Fruit fly (Drosophila melanogaster): ENCODE data around the gene Pus10.
A peak's percentile ranks its signal among the peaks of the same experiment; 100 is the strongest.

Gene Pus10

dm6 chr2L:117750-118149 is 37.4 kb downstream of the Pus10 start (continued):
- TF ChIP-seq tx (GFP tag; optimal IDR thresholded peaks at IDR 0.05): no peak
- no peak for TF ChIP-seq CG5953 (GFP tag; IDR thresholded peaks at IDR 0.05)
- TF ChIP-seq Pdp1 (GFP tag; optimal IDR thresholded peaks at IDR 0.05): peak in 1 of 2 experiments; percentile 12
- TF ChIP-seq CG2120 (GFP tag; optimal IDR thresholded peaks at IDR 0.05): peak; percentile 11
- peak; percentile 19 for TF ChIP-seq CG33213 (GFP tag; optimal IDR thresholded peaks at IDR 0.05)
- TF ChIP-seq pnt (GFP tag; optimal IDR thresholded peaks at IDR 0.05): no peak
- no peak for TF ChIP-seq CG12155 (GFP tag; optimal IDR thresholded peaks at IDR 0.05)
- peak; percentile 13 for TF ChIP-seq NfI (GFP tag; optimal IDR thresholded peaks at IDR 0.05)
- peak; percentile 38 for TF ChIP-seq CG10543 (GFP tag; optimal IDR thresholded peaks at IDR 0.05)
- no peak for TF ChIP-seq CG32532 (GFP tag; IDR thresholded peaks at IDR 0.05)
- no peak for TF ChIP-seq MESR4 (GFP tag; optimal IDR thresholded peaks at IDR 0.05)
- peak; percentile 8 for TF ChIP-seq CG17568 (GFP tag; optimal IDR thresholded peaks at IDR 0.05)
- TF ChIP-seq BEAF-32 (GFP tag; optimal IDR thresholded peaks at IDR 0.05): no peak
- no peak for TF ChIP-seq Neu2 (GFP tag; optimal IDR thresholded peaks at IDR 0.05; ENCODE audit: borderline replicate concordance)
- TF ChIP-seq CG18619 (GFP tag; optimal IDR thresholded peaks at IDR 0.05): peak; percentile 19
- no peak for TF ChIP-seq Chrac-16 (GFP tag; optimal IDR thresholded peaks at IDR 0.05)
- TF ChIP-seq CG1647 (GFP tag; optimal IDR thresholded peaks at IDR 0.05): peak; percentile 10
- peak; percentile 5 for TF ChIP-seq Camta (GFP tag; optimal IDR thresholded peaks at IDR 0.05)
- no peak for TF ChIP-seq run (tag; optimal IDR thresholded peaks at IDR 0.05)
- no peak for TF ChIP-seq CG14441 (GFP tag; IDR thresholded peaks at IDR 0.05)
- no peak for TF ChIP-seq ase (GFP tag; IDR thresholded peaks at IDR 0.05)
- TF ChIP-seq CG15514 (GFP tag; optimal IDR thresholded peaks at IDR 0.05): peak; percentile 51
- peak; percentile 12 for TF ChIP-seq unpg (GFP tag; optimal IDR thresholded peaks at IDR 0.05)
- peak; percentile 58 for TF ChIP-seq CG2678 (tag; optimal IDR thresholded peaks at IDR 0.05)
- peak; percentile 26 for TF ChIP-seq fd3F (GFP tag; optimal IDR thresholded peaks at IDR 0.05)
- TF ChIP-seq CG2199 (GFP tag; IDR thresholded peaks at IDR 0.05): no peak
- TF ChIP-seq CG2202 (tag; optimal IDR thresholded peaks at IDR 0.05): peak; percentile 4
- TF ChIP-seq zen2 (GFP tag; IDR thresholded peaks at IDR 0.05; ENCODE audit: partially characterized antibody): no peak
- TF ChIP-seq CG4617 (GFP tag; optimal IDR thresholded peaks at IDR 0.05; ENCODE audit: borderline replicate concordance): no peak
- peak in 1 of 2 experiments; percentile 33 for TF ChIP-seq bsh (GFP tag; optimal IDR thresholded peaks at IDR 0.05)
- no peak for TF ChIP-seq cas (GFP tag; IDR thresholded peaks at IDR 0.05)
- no peak for TF ChIP-seq D19A (tag; optimal IDR thresholded peaks at IDR 0.05)
- TF ChIP-seq ci (GFP tag; IDR thresholded peaks at IDR 0.05): peak; percentile 72; the same call in 2 of the 3 replicates
- peak; percentile 61 for TF ChIP-seq HHEX (GFP tag; optimal IDR thresholded peaks at IDR 0.05)
- TF ChIP-seq luna (GFP tag; optimal IDR thresholded peaks at IDR 0.05): no peak
- no peak for TF ChIP-seq ERR (GFP tag; optimal IDR thresholded peaks at IDR 0.05)
- TF ChIP-seq eve (GFP tag; optimal IDR thresholded peaks at IDR 0.05): peak in 1 of 2 experiments; percentile 45
- peak; percentile 32 for TF ChIP-seq pfk (GFP tag; optimal IDR thresholded peaks at IDR 0.05)
- TF ChIP-seq Blimp-1 (GFP tag; optimal IDR thresholded peaks at IDR 0.05): no peak
- TF ChIP-seq abd-A (tag; optimal IDR thresholded peaks at IDR 0.05): no peak
- TF ChIP-seq pan (optimal IDR thresholded peaks at IDR 0.05): no peak
- peak in 1 of 2 experiments; percentile 41 for TF ChIP-seq pan (GFP tag; optimal IDR thresholded peaks at IDR 0.05 in 1 of 2, IDR thresholded peaks at IDR 0.05 in 1 of 2)
- TF ChIP-seq CG14710 (tag; optimal IDR thresholded peaks at IDR 0.05): peak; percentile 6
- TF ChIP-seq CG9609 (GFP tag; optimal IDR thresholded peaks at IDR 0.05): no peak
- no peak for TF ChIP-seq hbn (GFP tag; IDR thresholded peaks at IDR 0.05; ENCODE audit: partially characterized antibody)
- no peak for TF ChIP-seq CG3163 (GFP tag; optimal IDR thresholded peaks at IDR 0.05)
- peak; percentile 54 for TF ChIP-seq CG3407 (GFP tag; optimal IDR thresholded peaks at IDR 0.05)
- TF ChIP-seq CG3838 (GFP tag; optimal IDR thresholded peaks at IDR 0.05): no peak
- TF ChIP-seq CG6765 (GFP tag; optimal IDR thresholded peaks at IDR 0.05): peak; percentile 31
- TF ChIP-seq kni (GFP tag; optimal IDR thresholded peaks at IDR 0.05): peak; percentile 75

Data from whole organism, embryonic.